Fruit fly (Drosophila melanogaster) whole organism, embryonic: ENCODE results near the gene CG11668.

Experiments
- Bgb ChIP-seq: fragments of 200-800 bp; sonication (Bioruptor generic); IDR thresholded peaks from 2 replicates; pipeline ENCODE4 v1.3.6; 2022; ENCODE audit warnings: missing biosample characterization, missing genetic modification characterization; ENCODE audit not compliant: partially characterized antibody
- CG11247 ChIP-seq: fragments of 200-800 bp; sonication (Bioruptor generic); IDR thresholded peaks from 2 replicates; pipeline ENCODE4 v1.3.6; 2022; ENCODE audit warnings: missing biosample characterization, missing genetic modification characterization
- CG12104 ChIP-seq: fragments of 200-800 bp; sonication (Bioruptor generic); optimal IDR thresholded peaks from 3 replicates; lab custom pipeline; 2016; ENCODE audit warnings: missing biosample characterization, missing genetic modification characterization
- CG14667 ChIP-seq: fragments of 200-800 bp; sonication (Bioruptor generic); IDR thresholded peaks from 2 replicates; pipeline ENCODE4 v1.3.6; 2022; ENCODE audit warnings: missing biosample characterization, missing genetic modification characterization
- CG15696 ChIP-seq: fragments of 200-800 bp; sonication (Bioruptor generic); optimal IDR thresholded peaks from 2 replicates; lab custom pipeline; 2019; ENCODE audit warnings: missing biosample characterization, mild to moderate bottlenecking, missing genetic modification characterization, moderate library complexity
- CG16779 ChIP-seq: fragments of 200-800 bp; sonication (Bioruptor generic); IDR thresholded peaks from 2 replicates; pipeline ENCODE4 v1.3.6; 2022; ENCODE audit warnings: missing biosample characterization, missing genetic modification characterization
- CG17186 ChIP-seq: fragments of 200-800 bp; sonication (Bioruptor generic); optimal IDR thresholded peaks from 3 replicates; lab custom pipeline; 2017; ENCODE audit warnings: missing biosample characterization, missing genetic modification reagents, missing genetic modification characterization
- CG2116 ChIP-seq: fragments of 200-800 bp; sonication (Bioruptor generic); optimal IDR thresholded peaks from 3 replicates; lab custom pipeline; 2018; ENCODE audit warnings: missing biosample characterization, mild to moderate bottlenecking, missing genetic modification characterization
- CG2889 ChIP-seq: fragments of 200-800 bp; sonication (Bioruptor generic); IDR thresholded peaks from 3 replicates; pipeline ENCODE4 v1.3.6; 2022; ENCODE audit warnings: missing biosample characterization, missing genetic modification characterization
- CG3065 ChIP-seq: fragments of 200-800 bp; sonication (Bioruptor generic); optimal IDR thresholded peaks from 2 replicates; lab custom pipeline; 2016; ENCODE audit warnings: missing biosample characterization, missing genetic modification characterization
- CG31365 ChIP-seq: fragments of 200-800 bp; sonication (Bioruptor generic); optimal IDR thresholded peaks from 2 replicates; lab custom pipeline; 2018; ENCODE audit warnings: missing biosample characterization, mild to moderate bottlenecking, missing genetic modification characterization
- CG42726 ChIP-seq: fragments of 200-800 bp; sonication (Bioruptor generic); IDR thresholded peaks from 2 replicates; pipeline ENCODE4 v1.3.6; 2022; ENCODE audit warnings: missing biosample characterization, missing genetic modification characterization; ENCODE audit not compliant: partially characterized antibody
- CG4328 ChIP-seq: fragments of 200-800 bp; sonication (Bioruptor generic); optimal IDR thresholded peaks from 3 replicates; lab custom pipeline; 2017; ENCODE audit warnings: missing biosample characterization, missing genetic modification reagents, missing genetic modification characterization
- CG4617 ChIP-seq: fragments of 200-800 bp; sonication (Bioruptor generic); optimal IDR thresholded peaks from 3 replicates; lab custom pipeline; 2016; ENCODE audit warnings: missing biosample characterization, missing genetic modification characterization, borderline replicate concordance
- CG4707 ChIP-seq: fragments of 200-800 bp; sonication (Bioruptor generic); optimal IDR thresholded peaks from 2 replicates; lab custom pipeline; 2018; ENCODE audit warnings: missing biosample characterization, mild to moderate bottlenecking, missing genetic modification characterization, moderate library complexity
- CG6689 ChIP-seq: fragments of 200-800 bp; sonication (Bioruptor generic); IDR thresholded peaks from 2 replicates; pipeline ENCODE4 v1.3.6; 2022; ENCODE audit warnings: missing biosample characterization, missing genetic modification characterization
- CG6791 ChIP-seq: fragments of 200-800 bp; sonication (Bioruptor generic); IDR thresholded peaks from 3 replicates; pipeline ENCODE4 v1.3.6; 2022; ENCODE audit warnings: missing biosample characterization, missing genetic modification characterization; ENCODE audit not compliant: partially characterized antibody
- CG9215 ChIP-seq: fragments of 200-800 bp; sonication (Bioruptor generic); IDR thresholded peaks from 2 replicates; pipeline ENCODE4 v1.3.6; 2022; ENCODE audit warnings: missing biosample characterization, missing genetic modification characterization
- Dek ChIP-seq: fragments of 200-800 bp; sonication (Bioruptor generic); optimal IDR thresholded peaks from 3 replicates; lab custom pipeline; 2019; ENCODE audit warnings: missing biosample characterization, mild to moderate bottlenecking, missing genetic modification characterization, moderate library complexity
- Dll ChIP-seq: fragments of 200-800 bp; sonication (Bioruptor generic); IDR thresholded peaks from 4 replicates; pipeline ENCODE4 v1.3.6; 2022; ENCODE audit warnings: missing biosample characterization, missing genetic modification characterization; ENCODE audit not compliant: partially characterized antibody
- E2f1 ChIP-seq: fragments of 200-800 bp; sonication (Bioruptor generic); IDR thresholded peaks from 2 replicates; pipeline ENCODE4 v1.3.6; 2022; ENCODE audit warnings: missing biosample characterization, missing genetic modification characterization
- Eip74EF ChIP-seq, 2 experiments: fragments of 200-800 bp in 1 of 2; fragments of >200 bp in 1 of 2; sonication (Bioruptor generic) in 1 of 2; optimal IDR thresholded peaks; 2 replicates each; lab custom pipeline; 2017 to 2019; ENCODE audit warnings: missing biosample characterization in 2 of 2, missing genetic modification characterization in 2 of 2, mild to moderate bottlenecking in 1 of 2, moderate library complexity in 1 of 2
- Ets65A ChIP-seq: fragments of 200-800 bp; sonication (Bioruptor generic); peaks from one replicate; lab custom pipeline; 2016; ENCODE audit warnings: missing biosample characterization, missing genetic modification characterization
- Ets97D ChIP-seq: fragments of 200-800 bp; sonication (Bioruptor generic); optimal IDR thresholded peaks from 3 replicates; lab custom pipeline; 2016; ENCODE audit warnings: missing biosample characterization, missing genetic modification characterization
- H15 ChIP-seq: fragments of 200-800 bp; sonication (Bioruptor generic); IDR thresholded peaks from 3 replicates; pipeline ENCODE4 v1.3.6; 2022; ENCODE audit warnings: missing biosample characterization, missing genetic modification characterization
- HLHmδ ChIP-seq: fragments of 200-800 bp; sonication (Bioruptor generic); optimal IDR thresholded peaks from 2 replicates; lab custom pipeline; 2018; ENCODE audit warnings: missing biosample characterization, mild to moderate bottlenecking, missing genetic modification characterization, moderate library complexity
- Med ChIP-seq: fragments of 200-800 bp; sonication (Bioruptor generic); peaks from one replicate; lab custom pipeline; 2016; ENCODE audit warnings: missing biosample characterization, missing genetic modification characterization, mild to moderate bottlenecking, inconsistent platforms, moderate library complexity
- NK7.1 ChIP-seq: fragments of 200-800 bp; sonication (Bioruptor generic); optimal IDR thresholded peaks from 3 replicates; lab custom pipeline; 2016; ENCODE audit warnings: missing biosample characterization, missing genetic modification characterization
- Pdp1 ChIP-seq, 2 experiments: fragments of 200-800 bp; sonication (Bioruptor generic); optimal IDR thresholded peaks; 3 replicates each; lab custom pipeline; 2016; ENCODE audit warnings: missing biosample characterization in 2 of 2, missing genetic modification characterization in 2 of 2, mild to moderate bottlenecking in 1 of 2, moderate library complexity in 1 of 2
- Tbp ChIP-seq: fragments of >200 bp; optimal IDR thresholded peaks from 2 replicates; lab custom pipeline; 2018; ENCODE audit warnings: missing biosample characterization, missing genetic modification characterization
- ab ChIP-seq: fragments of 200-800 bp; sonication (Bioruptor generic); optimal IDR thresholded peaks from 2 replicates; lab custom pipeline; 2016; ENCODE audit warnings: missing biosample characterization, missing genetic modification characterization
- bowl ChIP-seq: fragments of 200-800 bp; sonication (Bioruptor generic); IDR thresholded peaks from 2 replicates; pipeline ENCODE4 v1.3.6; 2022; ENCODE audit warnings: missing biosample characterization, missing genetic modification characterization
- cad ChIP-seq: fragments of >200 bp; optimal IDR thresholded peaks from 2 replicates; lab custom pipeline; 2017; ENCODE audit warnings: missing biosample characterization, missing genetic modification characterization
- disco-r ChIP-seq: fragments of 200-800 bp; sonication (Bioruptor generic); optimal IDR thresholded peaks from 2 replicates; lab custom pipeline; 2016; ENCODE audit warnings: missing biosample characterization, missing genetic modification characterization
- gce ChIP-seq: fragments of 200-800 bp; sonication (Bioruptor generic); IDR thresholded peaks from 3 replicates; pipeline ENCODE4 v1.3.6; 2022; ENCODE audit warnings: missing biosample characterization, missing genetic modification characterization
- gsb ChIP-seq: fragments of 200-800 bp; sonication (Bioruptor generic); IDR thresholded peaks from 2 replicates; pipeline ENCODE4 v1.3.6; 2022; ENCODE audit warnings: missing biosample characterization, missing genetic modification characterization
- hkb ChIP-seq, 2 experiments: fragments of 200-800 bp in 1 of 2; fragments of >200 bp in 1 of 2; sonication (Bioruptor generic) in 1 of 2; IDR thresholded peaks in 1 of 2; optimal IDR thresholded peaks in 1 of 2; 2 replicates each; pipeline versions ENCODE4 v1.3.6 to Lab custom; 2017 to 2022; ENCODE audit warnings: missing biosample characterization in 1 of 2, missing genetic modification characterization in 1 of 2
- inv ChIP-seq: fragments of 200-800 bp; sonication (Bioruptor generic); IDR thresholded peaks from 2 replicates; pipeline ENCODE4 v1.3.6; 2022; ENCODE audit warnings: missing biosample characterization, missing genetic modification characterization; ENCODE audit not compliant: partially characterized antibody
- lola ChIP-seq, 3 experiments: fragments of >200 bp in 2 of 3; fragments of 200-800 bp in 1 of 3; sonication (Bioruptor generic) in 1 of 3; optimal IDR thresholded peaks; 2 replicates each; lab custom pipeline; 2017 to 2019; ENCODE audit warnings: missing biosample characterization in 3 of 3, missing genetic modification characterization in 3 of 3, mild to moderate bottlenecking in 1 of 3, moderate library complexity in 1 of 3
- nau ChIP-seq: fragments of 200-800 bp; sonication (Bioruptor generic); optimal IDR thresholded peaks from 3 replicates; lab custom pipeline; 2017; ENCODE audit warnings: missing biosample characterization, mild to moderate bottlenecking, missing genetic modification characterization, missing genetic modification reagents
- p53 ChIP-seq: fragments of 200-800 bp; sonication (Bioruptor generic); optimal IDR thresholded peaks from 2 replicates; lab custom pipeline; 2016; ENCODE audit warnings: missing biosample characterization, missing genetic modification characterization
- row ChIP-seq: fragments of 200-800 bp; sonication (Bioruptor generic); IDR thresholded peaks from 3 replicates; pipeline ENCODE4 v1.3.6; 2022; ENCODE audit warnings: missing biosample characterization, missing genetic modification characterization
- run ChIP-seq: fragments of 200-800 bp; sonication (Bioruptor generic); optimal IDR thresholded peaks from 3 replicates; lab custom pipeline; 2018; ENCODE audit warnings: missing biosample characterization, mild to moderate bottlenecking, missing genetic modification characterization
- scrt ChIP-seq: fragments of 200-800 bp; sonication (Bioruptor generic); optimal IDR thresholded peaks from 2 replicates; lab custom pipeline; 2018; ENCODE audit warnings: missing biosample characterization, mild to moderate bottlenecking, missing genetic modification characterization, moderate library complexity
- sens ChIP-seq: fragments of 200-800 bp; sonication (Bioruptor generic); peaks from one replicate; lab custom pipeline; 2016; ENCODE audit warnings: missing biosample characterization, missing genetic modification characterization
- sisA ChIP-seq: fragments of 200-800 bp; sonication (Bioruptor generic); IDR thresholded peaks from 2 replicates; pipeline ENCODE4 v1.3.6; 2022; ENCODE audit warnings: missing biosample characterization, missing genetic modification characterization
- tx ChIP-seq: fragments of 200-800 bp; sonication (Bioruptor generic); optimal IDR thresholded peaks from 2 replicates; lab custom pipeline; 2016; ENCODE audit warnings: missing biosample characterization, missing genetic modification characterization
- unc-4 ChIP-seq: fragments of 200-800 bp; sonication (Bioruptor generic); IDR thresholded peaks from 2 replicates; pipeline ENCODE4 v1.3.6; 2022; ENCODE audit warnings: missing biosample characterization, missing genetic modification characterization; ENCODE audit not compliant: partially characterized antibody

CG11668 gene

DNA sequence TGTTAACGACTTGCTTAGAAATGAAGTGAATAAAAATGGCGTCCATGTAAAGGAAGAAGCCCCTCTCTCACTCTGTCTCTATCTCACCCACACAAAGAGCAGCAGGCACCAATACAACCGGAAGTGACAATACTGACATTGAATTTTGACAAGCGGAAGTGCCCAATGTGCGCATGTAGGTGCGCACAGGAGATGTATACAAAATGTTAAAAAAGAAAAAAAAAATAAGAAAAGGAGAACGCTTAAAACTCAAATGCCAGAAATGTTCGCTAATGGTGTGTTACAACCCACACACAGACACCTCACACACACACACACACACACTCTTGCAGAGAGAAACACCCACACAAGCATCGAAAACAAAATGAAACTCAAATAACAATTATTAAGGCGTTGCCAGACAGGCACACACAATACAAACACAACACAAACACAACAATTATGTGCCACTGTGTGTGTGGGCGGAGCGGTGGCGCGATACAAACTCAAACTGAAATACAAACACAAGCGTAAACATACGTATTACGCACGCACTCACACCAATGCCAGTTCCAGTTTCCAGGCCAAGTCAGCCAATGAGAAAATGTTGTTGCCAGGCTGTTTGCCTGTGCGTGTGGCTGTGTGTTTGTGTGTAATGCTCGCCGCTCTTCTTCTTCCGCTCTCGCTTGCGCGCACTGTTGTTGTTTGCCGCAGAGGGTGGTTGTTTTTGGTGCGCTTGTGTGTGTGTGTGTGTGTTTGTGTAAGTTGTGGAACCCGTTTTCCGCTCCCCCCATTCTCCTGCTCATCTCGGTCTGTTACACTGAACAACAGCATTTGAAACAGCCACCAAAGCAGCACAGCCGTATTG, 25.8 kb downstream of the CG11668 start (continued):
- TF ChIP-seq CG11247, result no peak
- no peak for TF ChIP-seq CG12104 (GFP tag; lab: Kevin White, UChicago)
- peak in 1 of 2 experiments; percentile 44 for TF ChIP-seq Pdp1 (GFP tag; optimal IDR thresholded peaks at IDR 0.05; lab: Kevin White, UChicago)
- TF ChIP-seq Med (GFP tag; lab: Kevin White, UChicago), result peak; percentile 83
- TF ChIP-seq gce (GFP tag; lab: Robert Waterston, UW), result no peak
- no peak for TF ChIP-seq p53 (GFP tag; lab: Kevin White, UChicago)
- no peak for TF ChIP-seq CG9215 (GFP tag; lab: Robert Waterston, UW)
- TF ChIP-seq CG6791 (GFP tag; lab: Robert Waterston, UW), result 0 out of 3 replicates have a peak, but pooled peaks have one; percentile 49
- peak; percentile 6 for TF ChIP-seq CG4328
- no peak for TF ChIP-seq CG16779 (GFP tag; lab: Robert Waterston, UW)
- TF ChIP-seq sisA (GFP tag; lab: Robert Waterston, UW), result peak; percentile 33; the same call in 1 of the 2 replicates
- no peak for TF ChIP-seq CG6689 (GFP tag; lab: Robert Waterston, UW)
- no peak for TF ChIP-seq tx (GFP tag; lab: Kevin White, UChicago)
- TF ChIP-seq Bgb (GFP tag; lab: Robert Waterston, UW), result peak; percentile 64; the same call in 1 of the 2 replicates
- TF ChIP-seq row (GFP tag; lab: Robert Waterston, UW), result peak; percentile 73
- no peak for TF ChIP-seq Tbp
- no peak for TF ChIP-seq HLHmδ (GFP tag; lab: Kevin White, UChicago)
- TF ChIP-seq run (tag; lab: Kevin White, UChicago), result no peak
- TF ChIP-seq Dek (tag; lab: Kevin White, UChicago), result no peak
- TF ChIP-seq unc-4 (GFP tag; lab: Robert Waterston, UW), result no peak
- no peak for TF ChIP-seq NK7.1 (GFP tag; lab: Kevin White, UChicago)
- TF ChIP-seq hkb (optimal IDR thresholded peaks at IDR 0.05; lab: Kevin White, UChicago), result no peak
- no peak for TF ChIP-seq hkb (GFP tag; IDR thresholded peaks at IDR 0.05; lab: Robert Waterston, UW)
- no peak for TF ChIP-seq CG4707 (GFP tag; lab: Kevin White, UChicago)
- peak; percentile 39 for TF ChIP-seq CG15696 (tag; lab: Kevin White, UChicago)
- TF ChIP-seq inv (GFP tag; lab: Robert Waterston, UW), result no peak
- TF ChIP-seq bowl (GFP tag; lab: Robert Waterston, UW), result no peak
- TF ChIP-seq CG17186 (GFP tag; lab: Kevin White, UChicago), result no peak
- no peak for TF ChIP-seq CG31365 (tag; lab: Kevin White, UChicago)
- TF ChIP-seq CG3065 (GFP tag; lab: Kevin White, UChicago), result no peak
- TF ChIP-seq lola (GFP tag; optimal IDR thresholded peaks at IDR 0.05; lab: Kevin White, UChicago), result peak in 2 of 3 experiments; percentile 1 to 91
- 0 out of 4 replicates have a peak, but pooled peaks have one; percentile 48 for TF ChIP-seq Dll (GFP tag; lab: Robert Waterston, UW)
- TF ChIP-seq sens, result peak; percentile 70
- peak; percentile 90 for TF ChIP-seq Ets65A (GFP tag; lab: Kevin White, UChicago)
- TF ChIP-seq Ets97D (GFP tag; lab: Kevin White, UChicago), result peak; percentile 52
- TF ChIP-seq H15 (GFP tag; lab: Robert Waterston, UW), result no peak
- peak; percentile 53; the same call in 1 of the 2 replicates for TF ChIP-seq CG42726
- TF ChIP-seq CG2889 (GFP tag; lab: Robert Waterston, UW), result no peak
- TF ChIP-seq cad (GFP tag; lab: Kevin White, UChicago), result no peak
- TF ChIP-seq ab (GFP tag; lab: Kevin White, UChicago), result no peak
- no peak for TF ChIP-seq disco-r (GFP tag; lab: Kevin White, UChicago)
- no peak for TF ChIP-seq CG14667 (GFP tag; lab: Robert Waterston, UW)
- TF ChIP-seq gsb (GFP tag; lab: Robert Waterston, UW), result no peak
- no peak for TF ChIP-seq E2f1
- peak; percentile 7 for TF ChIP-seq nau (GFP tag; lab: Kevin White, UChicago)
- TF ChIP-seq Eip74EF (GFP tag; optimal IDR thresholded peaks at IDR 0.05; lab: Kevin White, UChicago), result peak in 1 of 2 experiments; percentile 86
- no peak for TF ChIP-seq scrt
- no peak for TF ChIP-seq CG4617 (GFP tag; lab: Kevin White, UChicago)
- peak; percentile 10 for TF ChIP-seq CG2116 (GFP tag; lab: Kevin White, UChicago)
